Worm (Caenorhabditis elegans): ENCODE results near the gene ZK673.2.

- TF ChIP-seq ama-1 (optimal IDR thresholded peaks at IDR 0.05): no peak
- no peak for TF ChIP-seq F13C5.2 (tag; optimal IDR thresholded peaks at IDR 0.05)
- no peak for TF ChIP-seq ets-7 (tag; optimal IDR thresholded peaks at IDR 0.05)
- TF ChIP-seq flt-1 (GFP tag; IDR thresholded peaks at IDR 0.05): no peak
Measured at ce11 chrII:10476039-10476438, 28.0 kb downstream of the ZK673.2 start, which contains the start of gene clec-58.
